Fruit fly (Drosophila melanogaster) whole organism, embryonic: ENCODE data around the gene CG44385.

Source experiments
- ATbp ChIP-seq: fragments of 200-800 bp; sonication (Bioruptor generic); optimal IDR thresholded peaks from 2 replicates; lab custom pipeline; 2017; ENCODE audit warnings: missing biosample characterization, mild to moderate bottlenecking, missing genetic modification characterization, missing genetic modification reagents
- Aef1 ChIP-seq: fragments of 200-800 bp; sonication (Bioruptor generic); IDR thresholded peaks from 3 replicates; pipeline ENCODE4 v1.3.6; 2022; ENCODE audit warnings: missing biosample characterization, missing genetic modification characterization
- Asciz ChIP-seq: fragments of 200-800 bp; sonication (Bioruptor generic); optimal IDR thresholded peaks from 2 replicates; lab custom pipeline; 2017; ENCODE audit warnings: missing biosample characterization, mild to moderate bottlenecking, missing genetic modification characterization, missing genetic modification reagents
- CG10267 ChIP-seq: fragments of 200-800 bp; sonication (Bioruptor generic); optimal IDR thresholded peaks from 2 replicates; lab custom pipeline; 2018; ENCODE audit warnings: missing biosample characterization, mild to moderate bottlenecking, missing genetic modification characterization, moderate library complexity
- CG13123 ChIP-seq: fragments of 200-800 bp; sonication (Bioruptor generic); optimal IDR thresholded peaks from 2 replicates; lab custom pipeline; 2016; ENCODE audit warnings: missing biosample characterization, missing genetic modification characterization
- CG13296 ChIP-seq: fragments of 200-800 bp; sonication (Bioruptor generic); optimal IDR thresholded peaks from 3 replicates; lab custom pipeline; 2018; ENCODE audit warnings: missing biosample characterization, mild to moderate bottlenecking, missing genetic modification characterization
- CG13894 ChIP-seq: fragments of 200-800 bp; sonication (Bioruptor generic); optimal IDR thresholded peaks from 3 replicates; lab custom pipeline; 2018; ENCODE audit warnings: missing biosample characterization, mild to moderate bottlenecking, missing genetic modification characterization, moderate library complexity
- CG15479 ChIP-seq: fragments of 200-800 bp; sonication (Bioruptor generic); optimal IDR thresholded peaks from 3 replicates; lab custom pipeline; 2019; ENCODE audit warnings: missing biosample characterization, mild to moderate bottlenecking, missing genetic modification characterization, moderate library complexity
- CG1602 ChIP-seq: fragments of 200-800 bp; sonication (Bioruptor generic); optimal IDR thresholded peaks from 3 replicates; lab custom pipeline; 2016; ENCODE audit warnings: missing biosample characterization, missing genetic modification characterization
- CG17328 ChIP-seq: fragments of 200-800 bp; sonication (Bioruptor generic); IDR thresholded peaks from 2 replicates; pipeline ENCODE4 v1.3.6; 2022; ENCODE audit warnings: missing biosample characterization, missing genetic modification characterization
- CG17612 ChIP-seq: fragments of 200-800 bp; sonication (Bioruptor generic); IDR thresholded peaks from 2 replicates; pipeline ENCODE4 v1.3.6; 2022; ENCODE audit warnings: missing biosample characterization, missing genetic modification characterization
- CG18011 ChIP-seq: fragments of 200-800 bp; sonication (Bioruptor generic); optimal IDR thresholded peaks from 2 replicates; lab custom pipeline; 2017; ENCODE audit warnings: missing biosample characterization, missing genetic modification characterization, mild to moderate bottlenecking, moderate library complexity, missing genotype
- CG30403 ChIP-seq: fragments of 200-800 bp; sonication (Bioruptor generic); optimal IDR thresholded peaks from 3 replicates; lab custom pipeline; 2016; ENCODE audit warnings: missing biosample characterization, missing genetic modification characterization
- CG4820 ChIP-seq: fragments of 200-800 bp; sonication (Bioruptor generic); optimal IDR thresholded peaks from 3 replicates; lab custom pipeline; 2016; ENCODE audit warnings: missing biosample characterization, missing genetic modification characterization
- CG5953 ChIP-seq: fragments of 200-800 bp; sonication (Bioruptor generic); IDR thresholded peaks from 2 replicates; pipeline ENCODE4 v1.3.6; 2022; ENCODE audit warnings: missing biosample characterization, missing genetic modification characterization
- CG7987 ChIP-seq: fragments of 200-800 bp; sonication (Bioruptor generic); optimal IDR thresholded peaks from 2 replicates; lab custom pipeline; 2018; ENCODE audit warnings: missing biosample characterization, mild to moderate bottlenecking, missing genetic modification characterization, moderate library complexity
- CG9215 ChIP-seq: fragments of 200-800 bp; sonication (Bioruptor generic); IDR thresholded peaks from 2 replicates; pipeline ENCODE4 v1.3.6; 2022; ENCODE audit warnings: missing biosample characterization, missing genetic modification characterization
- D19B ChIP-seq: fragments of 200-800 bp; sonication (Bioruptor generic); optimal IDR thresholded peaks from 2 replicates; lab custom pipeline; 2017; ENCODE audit warnings: missing biosample characterization, mild to moderate bottlenecking, missing genetic modification characterization
- E2f1 ChIP-seq: fragments of 200-800 bp; sonication (Bioruptor generic); IDR thresholded peaks from 2 replicates; pipeline ENCODE4 v1.3.6; 2022; ENCODE audit warnings: missing biosample characterization, missing genetic modification characterization
- ERR ChIP-seq: fragments of 200-800 bp; sonication (Bioruptor generic); optimal IDR thresholded peaks from 2 replicates; lab custom pipeline; 2016; ENCODE audit warnings: missing biosample characterization, missing genetic modification characterization
- GATAe ChIP-seq: fragments of 200-800 bp; sonication (Bioruptor generic); conservative IDR thresholded peaks from 2 replicates; pipeline ENCODE4 v1.3.6; 2022; ENCODE audit warnings: missing biosample characterization, missing genetic modification characterization
- Hsf ChIP-seq: fragments of 200-800 bp; sonication (Bioruptor generic); optimal IDR thresholded peaks from 3 replicates; lab custom pipeline; 2016; ENCODE audit warnings: missing biosample characterization, missing genetic modification characterization
- Max ChIP-seq: fragments of 200-800 bp; sonication (Bioruptor generic); optimal IDR thresholded peaks from 2 replicates; lab custom pipeline; 2016; ENCODE audit warnings: missing biosample characterization, mild to moderate bottlenecking, missing genetic modification characterization
- Opbp ChIP-seq: fragments of 200-800 bp; sonication (Bioruptor generic); IDR thresholded peaks from 3 replicates; pipeline ENCODE4 v1.3.6; 2022; ENCODE audit warnings: missing biosample characterization, missing genetic modification characterization; ENCODE audit not compliant: partially characterized antibody
- Spps ChIP-seq: fragments of 200-800 bp; sonication (Bioruptor generic); optimal IDR thresholded peaks from 2 replicates; lab custom pipeline; 2018; ENCODE audit warnings: missing biosample characterization, mild to moderate bottlenecking, missing genetic modification characterization
- Ssrp ChIP-seq: fragments of 200-800 bp; sonication (Bioruptor generic); optimal IDR thresholded peaks from 2 replicates; lab custom pipeline; 2018; ENCODE audit warnings: missing biosample characterization, mild to moderate bottlenecking, missing genetic modification characterization, moderate library complexity
- Xrp1 ChIP-seq: fragments of 200-800 bp; sonication (Bioruptor generic); IDR thresholded peaks from 2 replicates; pipeline ENCODE4 v1.3.6; 2022; ENCODE audit warnings: missing biosample characterization, missing genetic modification characterization
- YL-1 ChIP-seq: fragments of 200-800 bp; sonication (Bioruptor generic); optimal IDR thresholded peaks from 3 replicates; lab custom pipeline; 2017; ENCODE audit warnings: missing biosample characterization, mild to moderate bottlenecking, missing genetic modification characterization
- amos ChIP-seq: fragments of 200-800 bp; sonication (Bioruptor generic); IDR thresholded peaks from 2 replicates; pipeline ENCODE4 v1.3.6; 2022; ENCODE audit warnings: missing biosample characterization, missing genetic modification characterization; ENCODE audit not compliant: partially characterized antibody
- bab2 ChIP-seq: fragments of 200-800 bp; sonication (Bioruptor generic); optimal IDR thresholded peaks from 2 replicates; lab custom pipeline; 2016; ENCODE audit warnings: missing biosample characterization, missing genetic modification characterization
- cato ChIP-seq: fragments of 200-800 bp; sonication (Bioruptor generic); optimal IDR thresholded peaks from 2 replicates; lab custom pipeline; 2016; ENCODE audit warnings: missing biosample characterization, missing genetic modification characterization, borderline replicate concordance
- chm ChIP-seq: fragments of 200-800 bp; sonication (Bioruptor generic); IDR thresholded peaks from 2 replicates; pipeline ENCODE4 v1.3.6; 2022; ENCODE audit warnings: missing biosample characterization, missing genetic modification characterization
- fd3F ChIP-seq: fragments of 200-800 bp; sonication (Bioruptor generic); optimal IDR thresholded peaks from 2 replicates; lab custom pipeline; 2018; ENCODE audit warnings: missing biosample characterization, mild to moderate bottlenecking, missing genetic modification characterization, moderate library complexity
- hth ChIP-seq: fragments of >200 bp; optimal IDR thresholded peaks from 2 replicates; lab custom pipeline; 2017; ENCODE audit warnings: inconsistent platforms
- jumu ChIP-seq: fragments of 200-800 bp; sonication (Bioruptor generic); optimal IDR thresholded peaks from 3 replicates; lab custom pipeline; 2016; ENCODE audit warnings: missing biosample characterization, missing genetic modification characterization
- lbe ChIP-seq: fragments of 200-800 bp; sonication (Bioruptor generic); optimal IDR thresholded peaks from 2 replicates; lab custom pipeline; 2016; ENCODE audit warnings: missing biosample characterization, mild to moderate bottlenecking, missing genetic modification characterization
- lmd ChIP-seq: fragments of 200-800 bp; sonication (Bioruptor generic); IDR thresholded peaks from 2 replicates; pipeline ENCODE4 v1.3.6; 2022; ENCODE audit warnings: missing biosample characterization, missing genetic modification characterization
- maf-S ChIP-seq: fragments of 200-800 bp; sonication (Bioruptor generic); optimal IDR thresholded peaks from 2 replicates; lab custom pipeline; 2016; ENCODE audit warnings: missing biosample characterization, missing genetic modification characterization
- nerfin-1 ChIP-seq: fragments of 200-800 bp; sonication (Bioruptor generic); optimal IDR thresholded peaks from 3 replicates; lab custom pipeline; 2019; ENCODE audit warnings: missing biosample characterization, mild to moderate bottlenecking, missing genetic modification characterization, moderate library complexity
- nerfin-2 ChIP-seq: fragments of 200-800 bp; sonication (Bioruptor generic); IDR thresholded peaks from 2 replicates; pipeline ENCODE4 v1.3.6; 2022; ENCODE audit warnings: missing biosample characterization, missing genetic modification characterization; ENCODE audit not compliant: partially characterized antibody
- otp ChIP-seq: fragments of 200-800 bp; sonication (Bioruptor generic); IDR thresholded peaks from 3 replicates; pipeline ENCODE4, ENCODE4 v1.3.6; 2022; ENCODE audit warnings: missing biosample characterization, missing genetic modification characterization
- psq ChIP-seq: fragments of 200-800 bp; sonication (Bioruptor generic); optimal IDR thresholded peaks from 2 replicates; lab custom pipeline; 2017; ENCODE audit warnings: missing biosample characterization, missing genetic modification characterization
- sens-2 ChIP-seq: fragments of 200-800 bp; sonication (Bioruptor generic); IDR thresholded peaks from 2 replicates; pipeline ENCODE4 v1.3.6; 2022; ENCODE audit warnings: missing biosample characterization, missing genetic modification characterization
- seq ChIP-seq: fragments of 200-800 bp; sonication (Bioruptor generic); IDR thresholded peaks from 2 replicates; pipeline ENCODE4 v1.3.6; 2022; ENCODE audit warnings: missing biosample characterization, missing genetic modification characterization
- so ChIP-seq: fragments of 200-800 bp; sonication (Bioruptor generic); IDR thresholded peaks from 3 replicates; pipeline ENCODE4 v1.3.6; 2022; ENCODE audit warnings: missing biosample characterization, missing genetic modification characterization
- sob ChIP-seq: fragments of 200-800 bp; sonication (Bioruptor generic); IDR thresholded peaks from 2 replicates; pipeline ENCODE4 v1.3.6; 2022; ENCODE audit warnings: missing biosample characterization, missing genetic modification characterization
- ssp ChIP-seq: fragments of 200-800 bp; sonication (Bioruptor generic); IDR thresholded peaks from 2 replicates; pipeline ENCODE4 v1.3.6; 2022; ENCODE audit warnings: missing biosample characterization, missing genetic modification characterization
- tin ChIP-seq: fragments of 200-800 bp; sonication (Bioruptor generic); optimal IDR thresholded peaks from 3 replicates; lab custom pipeline; 2016; ENCODE audit warnings: missing biosample characterization, missing genetic modification characterization
- usp ChIP-seq: fragments of >200 bp; optimal IDR thresholded peaks from 2 replicates; lab custom pipeline; 2017; ENCODE audit warnings: missing biosample characterization, missing genetic modification characterization
- zf30C ChIP-seq: fragments of 200-800 bp; sonication (Bioruptor generic); optimal IDR thresholded peaks from 3 replicates; lab custom pipeline; 2018; ENCODE audit warnings: missing biosample characterization, mild to moderate bottlenecking, missing genetic modification characterization

CG44385 gene

DNA sequence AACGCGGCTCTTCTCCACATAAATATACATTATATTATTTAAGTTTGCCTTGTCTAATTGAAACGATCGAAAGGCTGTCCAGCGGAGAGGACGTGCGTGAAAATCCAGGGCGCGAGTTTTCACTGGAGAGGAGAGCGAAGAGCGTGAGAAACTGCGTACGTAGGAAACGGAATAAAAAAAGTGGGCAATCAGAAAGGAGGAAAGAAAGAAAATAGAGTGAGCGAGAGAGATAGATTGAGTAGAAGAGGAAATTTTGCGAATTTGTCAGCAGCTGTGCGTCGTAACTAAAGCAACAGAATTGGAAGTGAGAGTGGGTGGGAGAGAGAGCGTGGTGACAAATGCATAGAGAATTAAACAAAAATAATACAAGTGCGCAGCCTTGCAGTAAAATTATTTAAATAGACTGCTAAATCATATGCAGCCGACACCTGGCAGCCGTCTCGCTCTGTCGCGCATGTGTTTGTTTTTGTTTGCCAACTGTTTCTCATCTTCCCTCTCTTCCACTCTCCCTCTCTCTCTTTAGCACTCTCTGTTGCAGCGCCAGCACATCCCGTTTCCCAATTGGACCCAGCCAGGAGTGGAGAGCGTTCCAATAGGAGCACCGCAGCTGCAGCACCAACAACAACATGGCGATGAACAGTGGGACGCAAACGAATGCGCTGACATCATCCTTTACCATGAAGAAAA lies 22.4 kb upstream of the CG44385 start (continued):
- TF ChIP-seq ATbp (GFP tag; lab: Kevin White, UChicago) (no peak), CG10267 (tag; lab: Kevin White, UChicago) (no peak), CG13123 (GFP tag; lab: Kevin White, UChicago) (no peak), YL-1 (peak; percentile 40), nerfin-1 (tag; lab: Kevin White, UChicago) (no peak), ssp (no peak), fd3F (no peak), CG13894 (no peak), ERR (GFP tag; lab: Kevin White, UChicago) (no peak), Max (GFP tag; lab: Kevin White, UChicago) (no peak), CG15479 (GFP tag; lab: Kevin White, UChicago) (no peak), CG4820 (GFP tag; lab: Kevin White, UChicago) (no peak), E2f1 (GFP tag; lab: Robert Waterston, UW) (no peak), otp (GFP tag; lab: Robert Waterston, UW) (no peak), nerfin-2 (no peak), Aef1 (GFP tag; lab: Robert Waterston, UW) (0 out of 3 replicates have a peak, but pooled peaks have one; percentile 39), CG9215 (GFP tag; lab: Robert Waterston, UW) (no peak), psq (GFP tag; lab: Kevin White, UChicago) (peak; percentile 86)

DNA sequence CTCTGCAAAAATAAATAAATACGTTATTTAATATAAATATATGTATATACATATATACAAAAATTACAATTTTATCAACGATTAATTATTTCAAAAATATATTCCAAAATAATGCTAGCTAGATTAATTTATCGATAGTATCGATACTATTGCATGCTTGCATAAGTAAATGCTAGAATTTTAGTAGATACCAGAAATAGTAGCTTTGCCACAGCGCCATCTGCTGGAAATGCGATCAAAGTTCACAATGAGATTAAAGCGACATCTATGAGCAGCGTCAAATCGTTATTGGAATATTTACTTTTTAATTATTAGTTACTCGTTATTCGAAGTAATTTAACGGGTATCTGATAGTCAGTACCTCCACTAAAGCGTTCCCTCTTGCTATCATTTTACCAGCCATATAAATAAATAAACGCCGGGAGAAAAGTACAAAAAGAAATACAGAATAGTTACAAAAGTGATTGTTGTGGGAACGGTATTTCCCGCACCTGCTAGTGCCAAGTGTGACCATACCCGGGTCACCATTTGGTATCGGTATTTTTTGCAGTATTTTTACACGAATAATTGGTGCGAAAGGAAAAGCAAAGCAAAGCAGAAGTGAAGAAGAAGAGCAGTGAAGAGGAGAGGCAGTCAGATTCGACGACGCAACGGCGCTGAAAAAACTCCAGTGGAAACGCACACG lies 21.8 kb upstream of the CG44385 start, which contains the start of the genes rtv and Dlic:
Gene rtv (minus strand): TSS at position 165 of the 685 bp plus-strand sequence.
Gene Dlic (plus strand): TSS at position 596 of the 685 bp plus-strand sequence.
- TF ChIP-seq Spps (tag; lab: Kevin White, UChicago) = no peak
- no peak for TF ChIP-seq Ssrp (tag; lab: Kevin White, UChicago)
- no peak for TF ChIP-seq seq
- TF ChIP-seq bab2 (GFP tag; lab: Kevin White, UChicago) = no peak
- no peak for TF ChIP-seq CG1602 (GFP tag; lab: Kevin White, UChicago)
- no peak for TF ChIP-seq CG18011
- TF ChIP-seq chm (GFP tag; lab: Robert Waterston, UW) = no peak
- peak; percentile 76 for TF ChIP-seq amos (GFP tag; lab: Robert Waterston, UW)
- no peak for TF ChIP-seq CG17612 (GFP tag; lab: Robert Waterston, UW)
- no peak for TF ChIP-seq maf-S
- no peak for TF ChIP-seq sob (GFP tag; lab: Robert Waterston, UW)
- TF ChIP-seq zf30C (GFP tag; lab: Kevin White, UChicago) = no peak
- no peak for TF ChIP-seq CG5953 (GFP tag; lab: Robert Waterston, UW)
- TF ChIP-seq D19B (GFP tag; lab: Kevin White, UChicago) = peak; percentile 57
- TF ChIP-seq Xrp1 (GFP tag; lab: Robert Waterston, UW) = no peak
- no peak for TF ChIP-seq so (GFP tag; lab: Robert Waterston, UW)
- no peak for TF ChIP-seq CG17328 (GFP tag; lab: Robert Waterston, UW)
- TF ChIP-seq CG7987 (GFP tag; lab: Kevin White, UChicago) = no peak
- TF ChIP-seq tin (GFP tag; lab: Kevin White, UChicago) = peak; percentile 40
- no peak for TF ChIP-seq usp (GFP tag; lab: Kevin White, UChicago)
- peak; percentile 11 for TF ChIP-seq jumu
- TF ChIP-seq Asciz (GFP tag; lab: Kevin White, UChicago) = no peak
- TF ChIP-seq Opbp (GFP tag; lab: Robert Waterston, UW) = 0 out of 3 replicates have a peak, but pooled peaks have one; percentile 47
- no peak for TF ChIP-seq hth (lab: Kevin White, UChicago)
- peak; percentile 54 for TF ChIP-seq CG30403 (GFP tag; lab: Kevin White, UChicago)
- TF ChIP-seq GATAe = no peak
- TF ChIP-seq CG13296 (GFP tag; lab: Kevin White, UChicago) = no peak
- no peak for TF ChIP-seq lmd (GFP tag; lab: Robert Waterston, UW)
- no peak for TF ChIP-seq lbe (GFP tag; lab: Kevin White, UChicago)
- TF ChIP-seq sens-2 (GFP tag; lab: Robert Waterston, UW) = no peak
- peak; percentile 42 for TF ChIP-seq Hsf (GFP tag; lab: Kevin White, UChicago)
- no peak for TF ChIP-seq cato (GFP tag; lab: Kevin White, UChicago)
